Worm (Caenorhabditis elegans): Measurements from ENCODE around the gene F41C3.7.

DNA sequence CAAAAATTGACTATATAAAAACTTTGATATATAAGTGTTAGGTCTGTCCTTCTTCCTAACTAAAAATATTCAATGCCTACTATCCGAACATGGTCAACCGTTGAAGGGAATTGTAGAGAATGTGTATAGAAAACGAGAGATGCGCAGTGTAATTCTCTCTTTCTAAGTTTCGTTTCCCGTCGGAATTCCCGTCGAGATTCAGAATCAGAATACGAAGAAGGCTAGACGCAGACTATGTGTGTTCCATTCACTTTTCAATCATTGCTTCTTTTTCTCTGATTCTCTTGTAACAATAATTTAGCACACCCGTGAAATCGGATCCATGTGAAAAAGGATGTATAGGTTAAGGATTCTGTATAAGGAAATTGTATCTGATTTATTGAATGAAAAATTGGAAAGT, 4.6 kb downstream of the F41C3.7 start:
- TF ChIP-seq nhr-237 (tag; optimal IDR thresholded peaks at IDR 0.05) (no peak), unc-86 (tag; optimal IDR thresholded peaks at IDR 0.05) (no peak), lin-39 (tag; optimal IDR thresholded peaks at IDR 0.05) (no peak), ztf-11 (tag; optimal IDR thresholded peaks at IDR 0.05) (no peak), unc-62 (GFP tag; optimal IDR thresholded peaks at IDR 0.05) (no peak), skn-1 (tag; optimal IDR thresholded peaks at IDR 0.05) (no peak), ceh-88 (GFP tag; IDR thresholded peaks at IDR 0.05) (no peak), nhr-77 (tag; optimal IDR thresholded peaks at IDR 0.05) (no peak), unc-130 (tag; optimal IDR thresholded peaks at IDR 0.05) (no peak), ama-1 (optimal IDR thresholded peaks at IDR 0.05) (no peak), nhr-90 (tag; optimal IDR thresholded peaks at IDR 0.05; ENCODE audit: poor library complexity) (no peak), ztf-4 (tag; optimal IDR thresholded peaks at IDR 0.05) (no peak)

Data from whole organism, L1 larva.